Fruit fly (Drosophila melanogaster): ENCODE data around the gene CG5282.

- TF ChIP-seq CTCF (optimal IDR thresholded peaks at IDR 0.05), result no peak
- TF ChIP-seq CG8478 (optimal IDR thresholded peaks at IDR 0.05), result no peak
Observed at dm6 chr3L:20387843-20388163, 38.1 kb downstream of the CG5282 start.
